Worm (Caenorhabditis elegans) whole organism, midembryonic: ENCODE measurements around the gene rtfo-1.

Experiments used
- T22C8.4 ChIP-seq: fragments of 200-800 bp; sonication (Bioruptor generic); IDR thresholded peaks from 2 replicates; pipeline ENCODE4 v1.3.6; 2022; ENCODE audit warnings: missing genetic modification characterization, missing compliant biosample characterization
- cog-1 ChIP-seq: sonication (generic microtip); optimal IDR thresholded peaks from 2 replicates; lab custom pipeline; 2016; ENCODE audit warnings: missing genetic modification characterization, missing compliant biosample characterization
- flt-1 ChIP-seq: fragments of 200-800 bp; sonication (Bioruptor generic); IDR thresholded peaks from 2 replicates; pipeline ENCODE4 v1.3.6; 2022; ENCODE audit warnings: missing genetic modification characterization, missing compliant biosample characterization
- klf-2 ChIP-seq: fragments of 200-800 bp; sonication (Bioruptor generic); conservative IDR thresholded peaks from 2 replicates; pipeline ENCODE4 v1.3.6; 2022; ENCODE audit warnings: missing genetic modification reagents, missing genetic modification characterization, missing compliant biosample characterization
- med-1 ChIP-seq: sonication (generic microtip); optimal IDR thresholded peaks from 2 replicates; lab custom pipeline; 2017; ENCODE audit warnings: missing genetic modification characterization, mild to moderate bottlenecking, missing compliant biosample characterization, antibody characterized with exemption, missing genetic modification reagents; ENCODE audit not compliant: insufficient read depth
- ref-1 ChIP-seq: fragments of 200-800 bp; sonication (Bioruptor generic); conservative IDR thresholded peaks from 2 replicates; pipeline ENCODE4 v1.3.6; 2022; ENCODE audit warnings: missing genetic modification reagents, missing genetic modification characterization, missing compliant biosample characterization
- tab-1 ChIP-seq: fragments of 200-800 bp; sonication (Bioruptor generic); IDR thresholded peaks from 2 replicates; pipeline ENCODE4 v1.3.6; 2022; ENCODE audit warnings: missing genetic modification characterization, missing compliant biosample characterization
- ztf-23 ChIP-seq: fragments of 200-800 bp; sonication (Bioruptor generic); IDR thresholded peaks from 2 replicates; pipeline ENCODE4 v1.3.6; 2022; ENCODE audit warnings: missing genetic modification reagents, missing genetic modification characterization, missing compliant biosample characterization
- ztf-29 ChIP-seq: fragments of 200-800 bp; sonication (Bioruptor generic); IDR thresholded peaks from 2 replicates; pipeline ENCODE4 v1.3.6; 2022; ENCODE audit warnings: missing genetic modification reagents, missing genetic modification characterization, missing compliant biosample characterization

rtfo-1 gene

DNA sequence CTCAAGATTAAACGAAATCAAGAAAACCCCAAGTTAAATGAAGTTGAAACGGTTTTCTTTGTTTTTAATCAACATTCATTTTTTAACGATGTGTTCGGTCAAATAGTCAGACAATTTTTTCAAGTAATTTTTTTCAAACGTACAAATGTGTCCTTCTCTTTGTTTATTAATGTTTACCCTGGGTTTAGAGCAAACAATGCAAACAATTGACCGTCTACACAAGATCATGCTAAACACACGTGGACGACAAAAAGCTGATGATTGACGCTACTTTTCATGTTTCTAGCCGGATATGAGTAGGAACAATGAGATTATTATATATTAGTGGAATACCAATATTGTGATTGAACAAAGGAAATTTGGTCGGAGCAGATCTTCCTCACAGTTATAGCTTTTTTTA, 39.0 kb upstream of the rtfo-1 start:
- TF ChIP-seq med-1 (GFP tag; lab: Kevin White, UChicago) (no peak), klf-2 (no peak), ref-1 (no peak), tab-1 (GFP tag; lab: Robert Waterston, UW) (no peak), ztf-29 (GFP tag; lab: Robert Waterston, UW) (no peak), ztf-23 (GFP tag; lab: Robert Waterston, UW) (no peak), cog-1 (tag; lab: Kevin White, UChicago) (no peak), T22C8.4 (GFP tag; lab: Robert Waterston, UW) (no peak)

ce11 chrV:9620417-9620816, 38.0 kb upstream of the rtfo-1 start:
- TF ChIP-seq ztf-23 (GFP tag; lab: Robert Waterston, UW) (no peak), flt-1 (GFP tag; lab: Robert Waterston, UW) (0 out of 2 replicates have a peak, but pooled peaks have one; percentile 35)

- no peak for TF ChIP-seq flt-1 (GFP tag; lab: Robert Waterston, UW)
- TF ChIP-seq klf-2: no peak
- no peak for TF ChIP-seq ztf-23 (GFP tag; lab: Robert Waterston, UW)
- no peak for TF ChIP-seq cog-1 (tag; lab: Kevin White, UChicago)
- TF ChIP-seq ztf-29 (GFP tag; lab: Robert Waterston, UW): no peak
- no peak for TF ChIP-seq tab-1 (GFP tag; lab: Robert Waterston, UW)
- no peak for TF ChIP-seq med-1 (GFP tag; lab: Kevin White, UChicago)
- no peak for TF ChIP-seq ref-1
- TF ChIP-seq T22C8.4 (GFP tag; lab: Robert Waterston, UW): no peak
Observed at ce11 chrV:9619850-9620249, 37.4 kb upstream of the rtfo-1 start, which contains the start of gene idpc-6. Gene idpc-6 (plus strand): TSS chrV:9620150.

DNA sequence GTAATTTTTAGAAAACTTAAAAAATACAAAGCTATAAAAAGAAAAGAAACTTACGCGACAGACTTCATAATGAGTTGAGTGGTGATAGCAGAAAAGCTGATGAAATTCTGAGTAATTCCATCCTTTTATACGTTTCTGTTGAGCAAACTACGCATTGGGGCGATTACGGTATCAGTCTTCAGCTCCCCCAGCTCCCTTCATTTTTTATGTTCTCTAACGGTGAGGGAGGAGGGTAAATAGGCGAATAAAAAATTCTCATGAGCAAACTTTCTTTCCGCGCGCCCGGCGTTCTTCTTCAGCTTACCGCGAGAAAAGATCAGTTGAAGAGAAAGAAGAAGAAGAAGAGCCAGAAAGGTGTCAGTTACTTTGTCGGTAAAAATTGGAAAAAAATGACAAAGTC, 36.5 kb upstream of the rtfo-1 start, which contains the start of gene idpc-7:
idpc-7 (minus strand) TSS at position 101 of the 400 bp plus-strand sequence.
- TF ChIP-seq T22C8.4 (GFP tag; lab: Robert Waterston, UW) (no peak), ztf-29 (GFP tag; lab: Robert Waterston, UW) (no peak)

DNA sequence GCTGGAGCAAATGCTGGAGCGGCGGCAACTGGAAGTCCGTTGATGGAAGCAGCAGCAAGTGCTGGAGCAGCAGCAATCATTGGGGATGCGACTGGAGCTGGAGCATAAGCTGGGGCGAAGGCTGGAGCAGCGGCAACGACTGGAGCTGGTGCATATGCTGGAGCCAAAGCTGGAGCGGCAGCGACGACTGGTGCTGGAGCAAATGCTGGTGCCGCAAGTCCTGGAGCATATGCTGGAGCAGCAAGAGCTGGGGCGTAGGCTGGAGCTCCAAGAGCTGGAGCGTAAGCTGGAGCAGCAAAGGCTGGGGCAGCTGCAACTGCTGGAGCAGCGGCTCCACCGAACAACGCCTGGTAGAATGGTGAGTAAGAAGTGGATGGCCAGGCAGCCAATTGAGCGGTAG, 36.0 kb upstream of the rtfo-1 start:
- TF ChIP-seq klf-2 (no peak), flt-1 (GFP tag; lab: Robert Waterston, UW) (no peak), ztf-29 (GFP tag; lab: Robert Waterston, UW) (no peak), T22C8.4 (GFP tag; lab: Robert Waterston, UW) (0 out of 2 replicates have a peak, but pooled peaks have one; percentile 18), ref-1 (no peak)

- TF ChIP-seq flt-1 (GFP tag; lab: Robert Waterston, UW) (no peak), med-1 (GFP tag; lab: Kevin White, UChicago) (no peak), tab-1 (GFP tag; lab: Robert Waterston, UW) (no peak), ztf-23 (GFP tag; lab: Robert Waterston, UW) (no peak), cog-1 (tag; lab: Kevin White, UChicago) (no peak), ztf-29 (GFP tag; lab: Robert Waterston, UW) (no peak), ref-1 (no peak), klf-2 (no peak), T22C8.4 (GFP tag; lab: Robert Waterston, UW) (no peak)
Observed at ce11 chrV:9616687-9617086, 34.2 kb upstream of the rtfo-1 start.

ce11 chrV:9616130-9616529, 33.7 kb upstream of the rtfo-1 start:
- TF ChIP-seq cog-1 (tag; lab: Kevin White, UChicago) (no peak), flt-1 (GFP tag; lab: Robert Waterston, UW) (no peak), ref-1 (no peak), T22C8.4 (GFP tag; lab: Robert Waterston, UW) (no peak), ztf-23 (GFP tag; lab: Robert Waterston, UW) (no peak)

ce11 chrV:9615725-9616124, 33.3 kb upstream of the rtfo-1 start, which contains the start of gene pqn-63:
Gene pqn-63 (plus strand): TSS chrV:9616031.
- no peak for TF ChIP-seq flt-1 (GFP tag; lab: Robert Waterston, UW)
- no peak for TF ChIP-seq ztf-23 (GFP tag; lab: Robert Waterston, UW)
- no peak for TF ChIP-seq klf-2
- no peak for TF ChIP-seq cog-1 (tag; lab: Kevin White, UChicago)
- TF ChIP-seq T22C8.4 (GFP tag; lab: Robert Waterston, UW): no peak
- no peak for TF ChIP-seq med-1 (GFP tag; lab: Kevin White, UChicago)

DNA sequence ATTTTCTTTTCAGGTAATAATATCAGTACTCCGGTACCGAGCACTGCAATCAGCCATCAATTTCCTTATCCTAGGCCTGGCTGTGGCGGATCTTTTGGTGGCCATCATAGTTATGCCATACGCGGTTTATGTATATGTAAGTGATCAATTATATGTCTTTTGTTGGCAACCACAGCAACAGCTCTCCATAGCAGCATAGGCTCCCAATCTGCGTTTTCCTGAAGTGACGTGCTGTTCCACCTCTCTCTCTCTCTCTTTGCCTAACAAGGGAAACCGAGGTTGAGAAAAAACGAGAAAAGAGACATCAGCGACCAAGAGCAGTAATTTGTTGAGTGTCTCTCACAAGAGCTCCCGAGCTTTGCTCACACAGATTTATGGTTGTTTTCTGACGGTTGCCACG, 26.8 kb upstream of the rtfo-1 start:
- TF ChIP-seq ref-1: no peak
- TF ChIP-seq ztf-29 (GFP tag; lab: Robert Waterston, UW): no peak
- TF ChIP-seq T22C8.4 (GFP tag; lab: Robert Waterston, UW): no peak
- no peak for TF ChIP-seq flt-1 (GFP tag; lab: Robert Waterston, UW)
- no peak for TF ChIP-seq cog-1 (tag; lab: Kevin White, UChicago)
- no peak for TF ChIP-seq klf-2
- TF ChIP-seq med-1 (GFP tag; lab: Kevin White, UChicago): no peak
- no peak for TF ChIP-seq ztf-23 (GFP tag; lab: Robert Waterston, UW)
- no peak for TF ChIP-seq tab-1 (GFP tag; lab: Robert Waterston, UW)

DNA sequence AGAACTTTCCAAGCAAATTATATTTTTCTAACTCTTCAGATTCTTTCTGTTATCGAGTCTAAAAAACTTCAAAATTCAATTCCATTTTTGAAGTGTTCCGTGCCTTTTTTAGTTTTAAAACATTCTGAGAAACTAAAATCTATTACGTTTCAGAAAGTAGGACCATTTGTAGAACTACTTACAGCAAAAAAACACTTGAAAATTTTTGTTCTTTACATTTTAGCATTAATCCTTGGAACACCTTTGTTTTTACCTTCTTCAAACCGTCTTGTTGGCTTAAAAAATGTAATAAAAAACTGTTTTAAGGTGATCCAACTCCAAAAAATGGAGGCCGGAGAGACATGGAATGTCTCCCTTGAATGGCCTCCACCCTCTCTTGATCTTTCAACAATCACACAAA, 25.8 kb upstream of the rtfo-1 start, which contains the start of gene dop-2:
dop-2 (plus strand) TSS at position 301 of the 400 bp plus-strand sequence.
- no peak for TF ChIP-seq med-1 (GFP tag; lab: Kevin White, UChicago)
- TF ChIP-seq cog-1 (tag; lab: Kevin White, UChicago): no peak
- no peak for TF ChIP-seq ref-1
- TF ChIP-seq ztf-23 (GFP tag; lab: Robert Waterston, UW): no peak
- TF ChIP-seq klf-2: no peak
- TF ChIP-seq T22C8.4 (GFP tag; lab: Robert Waterston, UW): no peak
- no peak for TF ChIP-seq flt-1 (GFP tag; lab: Robert Waterston, UW)
- no peak for TF ChIP-seq tab-1 (GFP tag; lab: Robert Waterston, UW)
- TF ChIP-seq ztf-29 (GFP tag; lab: Robert Waterston, UW): no peak
